Worm (Caenorhabditis elegans) whole organism, late embryonic: ENCODE data around the gene col-3.
"Not testable (repeated sequence)": the region's sequence is repeated elsewhere in the genome, so short reads cannot be mapped to it uniquely, and the experiment has no call there.

Experiments used
- C08G9.2 ChIP-seq: sonication (generic microtip); optimal IDR thresholded peaks from 2 replicates; lab custom pipeline; 2016; ENCODE audit warnings: mild to moderate bottlenecking, missing genetic modification characterization, moderate library complexity, missing compliant biosample characterization
- F13H6.1 ChIP-seq: sonication (generic microtip); optimal IDR thresholded peaks from 2 replicates; lab custom pipeline; 2016; ENCODE audit warnings: missing genetic modification characterization, missing compliant biosample characterization
- ahr-1 ChIP-seq: sonication (generic microtip); optimal IDR thresholded peaks from 2 replicates; lab custom pipeline; 2016; ENCODE audit warnings: missing genetic modification characterization, missing compliant biosample characterization
- ceh-14 ChIP-seq: sonication (generic microtip); optimal IDR thresholded peaks from 2 replicates; lab custom pipeline; 2016; ENCODE audit warnings: missing genotype, missing genetic modification characterization, missing compliant biosample characterization
- ceh-18 ChIP-seq: sonication (generic microtip); optimal IDR thresholded peaks from 2 replicates; lab custom pipeline; 2016; ENCODE audit warnings: missing genetic modification characterization, missing compliant biosample characterization
- ceh-19 ChIP-seq: fragments of 200-800 bp; sonication (Bioruptor generic); optimal IDR thresholded peaks from 2 replicates; lab custom pipeline; 2018; ENCODE audit warnings: mild to moderate bottlenecking, missing genetic modification characterization, missing compliant biosample characterization
- ceh-2 ChIP-seq: sonication (generic microtip); optimal IDR thresholded peaks from 2 replicates; lab custom pipeline; 2016; ENCODE audit warnings: missing genotype, missing genetic modification characterization, missing compliant biosample characterization
- che-1 ChIP-seq: sonication (generic microtip); optimal IDR thresholded peaks from 2 replicates; lab custom pipeline; 2016; ENCODE audit warnings: mild to moderate bottlenecking, missing genetic modification characterization, missing compliant biosample characterization
- dve-1 ChIP-seq: sonication (generic microtip); optimal IDR thresholded peaks from 2 replicates; lab custom pipeline; 2017; ENCODE audit warnings: antibody characterized with exemption, mild to moderate bottlenecking, missing genetic modification characterization, missing compliant biosample characterization
- elt-4 ChIP-seq: sonication (generic microtip); optimal IDR thresholded peaks from 2 replicates; lab custom pipeline; 2016; ENCODE audit warnings: missing genetic modification characterization, missing compliant biosample characterization
- fax-1 ChIP-seq: sonication (generic microtip); optimal IDR thresholded peaks from 2 replicates; lab custom pipeline; 2016; ENCODE audit warnings: missing genotype, missing genetic modification characterization, missing compliant biosample characterization
- fkh-6 ChIP-seq: sonication (generic microtip); optimal IDR thresholded peaks from 2 replicates; lab custom pipeline; 2016; ENCODE audit warnings: missing genetic modification characterization, missing compliant biosample characterization
- gmeb-2 ChIP-seq: sonication (generic microtip); optimal IDR thresholded peaks from 2 replicates; lab custom pipeline; 2016; ENCODE audit warnings: missing genetic modification characterization, inconsistent platforms, missing compliant biosample characterization
- hlh-13 ChIP-seq: fragments of 200-800 bp; sonication (Bioruptor generic); optimal IDR thresholded peaks from 2 replicates; lab custom pipeline; 2018; ENCODE audit warnings: mild to moderate bottlenecking, missing genetic modification characterization, missing compliant biosample characterization
- hlh-15 ChIP-seq: sonication (generic microtip); optimal IDR thresholded peaks from 2 replicates; lab custom pipeline; 2016; ENCODE audit warnings: missing genetic modification characterization, missing compliant biosample characterization
- hlh-30 ChIP-seq: sonication (generic microtip); optimal IDR thresholded peaks from 2 replicates; lab custom pipeline; 2017; ENCODE audit warnings: antibody characterized with exemption, missing genetic modification characterization, missing compliant biosample characterization; ENCODE audit not compliant: insufficient read depth
- hlh-6 ChIP-seq: sonication (generic microtip); optimal IDR thresholded peaks from 2 replicates; lab custom pipeline; 2016; ENCODE audit warnings: missing genotype, missing genetic modification characterization, missing compliant biosample characterization
- madf-2 ChIP-seq: sonication (generic microtip); optimal IDR thresholded peaks from 2 replicates; lab custom pipeline; 2017; ENCODE audit warnings: missing genetic modification characterization, missing compliant biosample characterization
- mec-3 ChIP-seq: sonication (generic microtip); optimal IDR thresholded peaks from 2 replicates; lab custom pipeline; 2016; ENCODE audit warnings: borderline replicate concordance, missing genetic modification characterization, missing compliant biosample characterization
- nhr-232 ChIP-seq: sonication (generic microtip); optimal IDR thresholded peaks from 2 replicates; lab custom pipeline; 2016; ENCODE audit warnings: missing genetic modification characterization, missing compliant biosample characterization
- pax-1 ChIP-seq: fragments of 150-350 bp; optimal IDR thresholded peaks from 2 replicates; lab custom pipeline; 2014; ENCODE audit warnings: missing biosample characterization, missing genetic modification characterization
- pha-4 ChIP-seq: fragments of 150-350 bp; optimal IDR thresholded peaks from 2 replicates; lab custom pipeline; 2018; ENCODE audit warnings: missing biosample characterization, missing genetic modification reagents, missing genetic modification characterization
- pros-1 ChIP-seq: fragments of 150-350 bp; optimal IDR thresholded peaks from 2 replicates; lab custom pipeline; 2014; ENCODE audit warnings: missing biosample characterization, missing genetic modification reagents, missing genetic modification characterization
- sox-4 ChIP-seq: sonication (generic microtip); optimal IDR thresholded peaks from 2 replicates; lab custom pipeline; 2017; ENCODE audit warnings: mild to moderate bottlenecking, missing genetic modification characterization, inconsistent platforms, missing compliant biosample characterization
- tbx-7 ChIP-seq: sonication (generic microtip); optimal IDR thresholded peaks from 2 replicates; lab custom pipeline; 2016; ENCODE audit warnings: missing genotype, missing genetic modification characterization, missing compliant biosample characterization
- ttx-3 ChIP-seq: sonication (generic microtip); optimal IDR thresholded peaks from 2 replicates; lab custom pipeline; 2016; ENCODE audit warnings: missing genetic modification reagents, missing genetic modification characterization, missing compliant biosample characterization
- unc-3 ChIP-seq, 2 experiments: fragments of 200-800 bp in 1 of 2; sonication (Bioruptor generic) in 1 of 2; sonication (generic microtip) in 1 of 2; conservative IDR thresholded peaks in 1 of 2; optimal IDR thresholded peaks in 1 of 2; 2 replicates each; pipeline versions ENCODE4 v1.3.6 to Lab custom; 2016 to 2022; ENCODE audit warnings: missing compliant biosample characterization in 2 of 2, missing genetic modification characterization in 2 of 2, missing genetic modification reagents in 1 of 2
- unc-55 ChIP-seq: sonication (generic microtip); optimal IDR thresholded peaks from 2 replicates; lab custom pipeline; 2017; ENCODE audit warnings: missing biosample characterization, missing genetic modification reagents, missing genetic modification characterization

Gene col-3

ce11 chrIV:8786654-8787053, 37.9 kb upstream of the col-3 start, which contains the start of gene C33D9.8:
Gene C33D9.8, minus strand, starts transcription at chrIV:8786752.
- TF ChIP-seq unc-55 (GFP tag; lab: Kevin White, UChicago) (peak; percentile 6), tbx-7 (tag; lab: Kevin White, UChicago) (no peak)

- not testable (repeated sequence) for TF ChIP-seq ceh-2 (tag; lab: Kevin White, UChicago); hlh-13 (GFP tag; lab: Kevin White, UChicago); ahr-1 (tag; lab: Kevin White, UChicago)
- TF ChIP-seq, all 69 proteins: peak for 0; not testable (repeated sequence) for 69
Measured at ce11 chrIV:8788048-8788447, 36.5 kb upstream of the col-3 start, which contains the start of gene C33D9.10. Gene C33D9.10, minus strand, starts transcription at chrIV:8788148.

ce11 chrIV:8790144-8790543, 34.4 kb upstream of the col-3 start, which contains the start of gene sru-35:
Gene sru-35, minus strand, starts transcription at chrIV:8790244.
- no peak for TF ChIP-seq madf-2
- TF ChIP-seq F13H6.1 (tag; lab: Kevin White, UChicago), result no peak
- no peak for TF ChIP-seq dve-1 (tag; lab: Kevin White, UChicago)
- TF ChIP-seq hlh-30 (tag; lab: Kevin White, UChicago), result no peak

DNA sequence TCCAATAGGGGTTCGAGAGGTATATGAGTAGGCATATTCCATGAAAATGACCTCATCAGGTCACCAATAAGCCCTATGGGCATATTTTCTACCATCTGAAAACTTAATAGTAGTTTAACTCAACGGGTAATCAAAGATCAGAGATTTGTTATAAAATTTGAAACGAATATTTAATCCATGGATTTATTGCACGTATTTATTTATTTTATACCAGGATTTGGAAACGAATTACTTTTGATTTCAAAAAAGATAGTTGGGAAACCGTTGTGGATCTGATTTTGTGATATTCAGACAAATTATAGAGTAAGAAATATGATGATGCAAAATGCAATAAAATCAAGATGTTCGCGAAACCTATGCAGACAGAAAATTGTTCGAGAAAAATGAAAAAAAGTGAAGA, 31.8 kb upstream of the col-3 start, which contains the start of gene C33D9.3:
Gene C33D9.3, minus strand, starts transcription at position 101 of the 400 bp plus-strand sequence.
- no peak for TF ChIP-seq sox-4 (tag; lab: Kevin White, UChicago)
- no peak for TF ChIP-seq fax-1 (tag; lab: Kevin White, UChicago)

DNA sequence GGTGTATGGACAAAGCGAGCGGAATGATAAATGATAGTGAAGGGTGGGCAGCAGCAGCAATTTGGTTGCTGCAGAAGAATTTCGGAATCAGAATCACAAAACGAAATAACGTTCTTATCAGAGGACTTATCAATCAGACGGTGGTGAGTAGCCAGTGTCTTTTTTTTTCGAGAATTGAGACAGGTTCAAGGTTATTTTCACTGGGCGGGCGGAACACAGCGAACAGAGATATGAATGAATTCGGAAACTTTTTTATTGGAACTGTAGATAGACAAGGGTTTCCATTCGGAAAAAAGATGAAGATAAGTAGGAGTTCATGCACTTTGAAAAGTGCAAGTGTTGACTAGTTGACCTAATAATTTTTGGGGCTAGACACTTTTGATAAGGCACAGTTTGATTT, 31.4 kb upstream of the col-3 start:
- TF ChIP-seq unc-3 (GFP tag; conservative IDR thresholded peaks at IDR 0.05; lab: Robert Waterston, UW), result no peak
- no peak for TF ChIP-seq unc-3 (tag; optimal IDR thresholded peaks at IDR 0.05; lab: Kevin White, UChicago)
- no peak for TF ChIP-seq ceh-14 (tag; lab: Kevin White, UChicago)
- no peak for TF ChIP-seq hlh-13 (GFP tag; lab: Kevin White, UChicago)
- no peak for TF ChIP-seq pax-1
- no peak for TF ChIP-seq nhr-232 (tag; lab: Kevin White, UChicago)
- no peak for TF ChIP-seq elt-4
- no peak for TF ChIP-seq ahr-1 (tag; lab: Kevin White, UChicago)
- TF ChIP-seq hlh-15 (tag; lab: Kevin White, UChicago), result no peak

ce11 chrIV:8794895-8795665, 29.5 kb upstream of the col-3 start:
- TF ChIP-seq ceh-18 (tag; lab: Kevin White, UChicago) (peak; percentile 30), ceh-19 (GFP tag; lab: Kevin White, UChicago) (peak; percentile 13), pax-1 (no peak), fax-1 (tag; lab: Kevin White, UChicago) (no peak), ttx-3 (tag; lab: Kevin White, UChicago) (no peak), mec-3 (tag; lab: Kevin White, UChicago) (no peak), pros-1 (tag; lab: Kevin White, UChicago) (no peak)
- TF ChIP-seq, all 69 proteins: peak for 2

DNA sequence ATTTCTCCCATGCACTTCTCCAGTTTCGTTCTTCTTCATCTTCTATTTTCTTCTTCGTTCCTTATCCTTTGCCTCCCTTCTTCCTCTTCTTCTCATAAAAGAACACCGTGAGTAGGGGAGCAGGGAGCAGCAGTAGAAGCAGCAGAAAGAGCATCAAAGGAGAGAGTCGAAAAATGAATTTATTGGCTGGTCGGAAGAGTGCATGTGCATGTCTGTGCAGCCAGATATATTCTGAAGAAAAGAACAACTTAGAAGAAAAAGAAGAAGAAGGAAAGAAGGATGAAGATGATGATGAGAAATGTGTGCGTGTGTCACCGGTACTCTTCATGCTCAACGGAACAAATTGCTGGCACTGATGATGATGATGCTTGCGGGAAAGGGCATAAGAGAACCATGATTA, 28.3 kb upstream of the col-3 start:
- no peak for TF ChIP-seq ttx-3 (tag; lab: Kevin White, UChicago)
- no peak for TF ChIP-seq C08G9.2 (tag; lab: Kevin White, UChicago)

- TF ChIP-seq pax-1, result no peak
- no peak for TF ChIP-seq gmeb-2 (tag; lab: Kevin White, UChicago)
- TF ChIP-seq madf-2, result no peak
- no peak for TF ChIP-seq fkh-6 (tag; lab: Kevin White, UChicago)
- no peak for TF ChIP-seq che-1 (tag; lab: Kevin White, UChicago)
- TF ChIP-seq hlh-6 (tag; lab: Kevin White, UChicago), result no peak
- TF ChIP-seq pha-4 (tag; lab: Kevin White, UChicago), result no peak
Measured at ce11 chrIV:8798255-8798654, 26.3 kb upstream of the col-3 start, which contains the start of gene clec-182. Gene clec-182, minus strand, starts transcription at chrIV:8798355.
